Worm (Caenorhabditis elegans) whole organism, young adult: ENCODE measurements around the gene hecw-1.

Experiments
- F33H1.4 ChIP-seq: fragments of 200-800 bp; sonication (Bioruptor generic); IDR thresholded peaks from 2 replicates; pipeline ENCODE4 v1.3.6; 2022; ENCODE audit warnings: missing genetic modification reagents, missing genetic modification characterization, missing compliant biosample characterization
- F39B2.1 ChIP-seq: fragments of 200-800 bp; sonication (Bioruptor generic); IDR thresholded peaks from 2 replicates; pipeline ENCODE4 v1.3.6; 2022; ENCODE audit warnings: missing genetic modification reagents, missing genetic modification characterization, missing compliant biosample characterization
- K12H6.12 ChIP-seq: fragments of 200-800 bp; sonication (Bioruptor generic); optimal IDR thresholded peaks from 2 replicates; lab custom pipeline; 2018; ENCODE audit warnings: mild to moderate bottlenecking, missing genetic modification characterization, missing compliant biosample characterization
- T26A5.8 ChIP-seq: sonication (generic microtip); optimal IDR thresholded peaks from 2 replicates; lab custom pipeline; 2016; ENCODE audit warnings: missing genetic modification characterization, missing compliant biosample characterization
- ama-1 ChIP-seq, 3 experiments: fragments of 150-350 bp in 1 of 3; sonication (generic microtip) in 2 of 3; optimal IDR thresholded peaks; 2 replicates each; lab custom pipeline; 2014 to 2018; ENCODE audit warnings: missing biosample characterization in 2 of 3, missing genetic modification characterization in 2 of 3, missing genetic modification reagents in 2 of 3
- attf-5 ChIP-seq: fragments of 200-800 bp; sonication (Bioruptor generic); optimal IDR thresholded peaks from 2 replicates; lab custom pipeline; 2018; ENCODE audit warnings: mild to moderate bottlenecking, missing genetic modification characterization, missing compliant biosample characterization
- bed-1 ChIP-seq: fragments of 200-800 bp; sonication (Bioruptor generic); IDR thresholded peaks from 2 replicates; pipeline ENCODE4 v1.3.6; 2022; ENCODE audit warnings: missing genetic modification reagents, missing genetic modification characterization, missing compliant biosample characterization
- bed-2 ChIP-seq: fragments of 200-800 bp; sonication (Bioruptor generic); IDR thresholded peaks from 2 replicates; pipeline ENCODE4 v1.3.6; 2022; ENCODE audit warnings: missing genetic modification reagents, missing genetic modification characterization, missing compliant biosample characterization
- cebp-1 ChIP-seq, 2 experiments: fragments of 200-800 bp in 1 of 2; sonication (Bioruptor generic) in 1 of 2; sonication (generic microtip) in 1 of 2; IDR thresholded peaks in 1 of 2; optimal IDR thresholded peaks in 1 of 2; 2 replicates each; pipeline versions ENCODE4 v1.3.6 to Lab custom; 2017 to 2022; ENCODE audit warnings: missing compliant biosample characterization in 2 of 2, missing genetic modification characterization in 2 of 2, mild to moderate bottlenecking in 1 of 2, missing genetic modification reagents in 1 of 2, moderate library complexity in 1 of 2
- ceh-100 ChIP-seq: fragments of 200-800 bp; sonication (Bioruptor generic); IDR thresholded peaks from 2 replicates; pipeline ENCODE4 v1.3.6; 2022; ENCODE audit warnings: missing genetic modification reagents, missing genetic modification characterization, missing compliant biosample characterization
- ceh-58 ChIP-seq: fragments of 200-800 bp; sonication (Bioruptor generic); IDR thresholded peaks from 2 replicates; pipeline ENCODE4 v1.3.6; 2022; ENCODE audit warnings: missing genetic modification characterization, missing compliant biosample characterization
- dox-1 ChIP-seq: fragments of 200-800 bp; sonication (Bioruptor generic); IDR thresholded peaks from 2 replicates; pipeline ENCODE4 v1.3.6; 2022; ENCODE audit warnings: missing genetic modification reagents, missing genetic modification characterization, missing compliant biosample characterization
- dpl-1 ChIP-seq: fragments of 150-350 bp; optimal IDR thresholded peaks from 2 replicates; lab custom pipeline; 2014; ENCODE audit warnings: missing biosample characterization, missing genetic modification reagents, missing genetic modification characterization
- efl-1 ChIP-seq: fragments of 150-350 bp; optimal IDR thresholded peaks from 2 replicates; lab custom pipeline; 2014; ENCODE audit warnings: missing biosample characterization, missing genetic modification reagents, missing genetic modification characterization
- ekl-4 ChIP-seq: fragments of 200-800 bp; sonication (Bioruptor generic); IDR thresholded peaks from 2 replicates; pipeline ENCODE4 v1.3.6; 2022; ENCODE audit warnings: missing genetic modification reagents, missing genetic modification characterization, missing compliant biosample characterization
- hlh-26 ChIP-seq: fragments of 200-800 bp; sonication (Bioruptor generic); conservative IDR thresholded peaks from 2 replicates; pipeline ENCODE4 v1.3.6; 2022; ENCODE audit warnings: missing genetic modification reagents, missing genetic modification characterization, missing compliant biosample characterization
- hrde-1 ChIP-seq: sonication (generic microtip); optimal IDR thresholded peaks from 2 replicates; lab custom pipeline; 2016; ENCODE audit warnings: missing genetic modification characterization, mild to moderate bottlenecking, missing compliant biosample characterization, moderate library complexity, missing genotype, missing genetic modification reagents, borderline replicate concordance
- hsf-1 ChIP-seq: fragments of 200-800 bp; sonication (Bioruptor generic); IDR thresholded peaks from 2 replicates; pipeline ENCODE4 v1.3.6; 2022; ENCODE audit warnings: missing genetic modification reagents, missing genetic modification characterization, missing compliant biosample characterization
- lin-54 ChIP-seq: fragments of 200-800 bp; sonication (Bioruptor generic); optimal IDR thresholded peaks from 2 replicates; lab custom pipeline; 2018; ENCODE audit warnings: mild to moderate bottlenecking, missing genetic modification characterization, missing compliant biosample characterization
- madf-6 ChIP-seq: fragments of 200-800 bp; sonication (Bioruptor generic); IDR thresholded peaks from 2 replicates; pipeline ENCODE4 v1.3.6; 2022; ENCODE audit warnings: missing genetic modification reagents, missing genetic modification characterization, missing compliant biosample characterization
- mcd-1 ChIP-seq: fragments of 200-800 bp; sonication (Bioruptor generic); IDR thresholded peaks from 2 replicates; pipeline ENCODE4 v1.3.6; 2022; ENCODE audit warnings: missing genetic modification reagents, missing genetic modification characterization, missing compliant biosample characterization
- nfya-1 ChIP-seq: sonication (generic microtip); optimal IDR thresholded peaks from 2 replicates; lab custom pipeline; 2017; ENCODE audit warnings: antibody characterized with exemption, missing compliant biosample characterization, missing genetic modification characterization, borderline replicate concordance; ENCODE audit not compliant: insufficient read depth
- nfya-2 ChIP-seq: fragments of 200-800 bp; sonication (Bioruptor generic); IDR thresholded peaks from 2 replicates; pipeline ENCODE4 v1.3.6; 2022; ENCODE audit warnings: missing genetic modification reagents, missing genetic modification characterization, missing compliant biosample characterization
- nhr-179 ChIP-seq: sonication (generic microtip); optimal IDR thresholded peaks from 2 replicates; lab custom pipeline; 2016; ENCODE audit warnings: mild to moderate bottlenecking, missing genetic modification characterization, missing compliant biosample characterization
- rcor-1 ChIP-seq: fragments of 200-800 bp; sonication (Bioruptor generic); IDR thresholded peaks from 2 replicates; pipeline ENCODE4 v1.3.6; 2022; ENCODE audit warnings: missing genetic modification reagents, missing genetic modification characterization, missing compliant biosample characterization
- sdz-38 ChIP-seq: sonication (generic microtip); optimal IDR thresholded peaks from 2 replicates; lab custom pipeline; 2016; ENCODE audit warnings: missing genotype, missing genetic modification characterization, missing compliant biosample characterization
- snpc-3.4 ChIP-seq: sonication (generic microtip); optimal IDR thresholded peaks from 2 replicates; lab custom pipeline; 2017; ENCODE audit warnings: missing genetic modification characterization, mild to moderate bottlenecking, missing compliant biosample characterization, antibody characterized with exemption, moderate library complexity, missing genotype, missing genetic modification reagents
- snpc-4 ChIP-seq, 5 experiments: fragments of 150-350 bp in 1 of 5; sonication (generic microtip) in 4 of 5; optimal IDR thresholded peaks; 2 replicates each; lab custom pipeline; 2014 to 2018; ENCODE audit warnings: missing genetic modification characterization in 5 of 5, missing biosample characterization in 3 of 5, antibody characterized with exemption in 2 of 5, mild to moderate bottlenecking in 2 of 5, missing compliant biosample characterization in 2 of 5, missing genotype in 2 of 5, moderate library complexity in 2 of 5, missing genetic modification reagents in 1 of 5
- tbp1 ChIP-seq: fragments of 200-800 bp; sonication (Bioruptor generic); optimal IDR thresholded peaks from 2 replicates; lab custom pipeline; 2018; ENCODE audit warnings: mild to moderate bottlenecking, missing genetic modification characterization, missing compliant biosample characterization
- unc-130 ChIP-seq: sonication (generic microtip); optimal IDR thresholded peaks from 2 replicates; lab custom pipeline; 2016; ENCODE audit warnings: missing genetic modification reagents, missing genetic modification characterization, missing compliant biosample characterization
- unc-62 ChIP-seq: fragments of 150-350 bp; optimal IDR thresholded peaks from 2 replicates; lab custom pipeline; 2014; ENCODE audit warnings: missing biosample characterization, missing genetic modification reagents, missing genetic modification characterization
- zfh-2 ChIP-seq: fragments of 200-800 bp; sonication (Bioruptor generic); conservative IDR thresholded peaks from 2 replicates; pipeline ENCODE4 v1.3.6; 2022; ENCODE audit warnings: missing genetic modification reagents, missing genetic modification characterization, missing compliant biosample characterization
- ztf-18 ChIP-seq: sonication (generic microtip); optimal IDR thresholded peaks from 2 replicates; lab custom pipeline; 2016; ENCODE audit warnings: missing genotype, mild to moderate bottlenecking, missing genetic modification characterization, missing compliant biosample characterization
- ztf-22 ChIP-seq: fragments of 200-800 bp; sonication (Bioruptor generic); optimal IDR thresholded peaks from 2 replicates; lab custom pipeline; 2018; ENCODE audit warnings: mild to moderate bottlenecking, missing genetic modification characterization, moderate library complexity, missing compliant biosample characterization

hecw-1 gene

ce11 chrIII:3398485-3398884 lies 8.7 kb upstream of the hecw-1 start (continued):
- TF ChIP-seq nhr-179 (tag; lab: Kevin White, UChicago) = no peak
- no peak for TF ChIP-seq ama-1 (optimal IDR thresholded peaks at IDR 0.05; lab: Kevin White, UChicago)
- TF ChIP-seq ama-1 (GFP tag; optimal IDR thresholded peaks at IDR 0.05; lab: Kevin White, UChicago) = no peak
- no peak for TF ChIP-seq unc-62 (GFP tag; lab: Kevin White, UChicago)
- TF ChIP-seq K12H6.12 (tag; lab: Kevin White, UChicago) = no peak
- no peak for TF ChIP-seq bed-1 (GFP tag; lab: Robert Waterston, UW)
- 0 out of 2 replicates have a peak, but pooled peaks have one; percentile 15 for TF ChIP-seq zfh-2 (GFP tag; lab: Robert Waterston, UW)
- no peak for TF ChIP-seq T26A5.8 (tag; lab: Kevin White, UChicago)
- no peak for TF ChIP-seq tbp1
- no peak for TF ChIP-seq ztf-18 (tag; lab: Kevin White, UChicago)
- TF ChIP-seq nfya-2 (GFP tag; lab: Robert Waterston, UW) = no peak
- TF ChIP-seq bed-2 (GFP tag; lab: Robert Waterston, UW) = no peak
- TF ChIP-seq dox-1 = peak; percentile 63
- no peak for TF ChIP-seq hlh-26 (GFP tag; lab: Robert Waterston, UW)
- no peak for TF ChIP-seq ceh-100
- TF ChIP-seq hrde-1 (tag; lab: Kevin White, UChicago) = no peak
- no peak for TF ChIP-seq ceh-58 (GFP tag; lab: Robert Waterston, UW)
- TF ChIP-seq unc-130 (GFP tag; lab: Kevin White, UChicago) = no peak
- no peak for TF ChIP-seq ztf-22 (GFP tag; lab: Kevin White, UChicago)

- 0 out of 2 replicates have a peak, but pooled peaks have one; percentile 20 for TF ChIP-seq mcd-1 (GFP tag; lab: Robert Waterston, UW)
- TF ChIP-seq ekl-4 (GFP tag; lab: Robert Waterston, UW) = 0 out of 2 replicates have a peak, but pooled peaks have one; percentile 26
- peak; percentile 14 for TF ChIP-seq snpc-3.4 (tag; lab: Kevin White, UChicago)
- peak; percentile 48 for TF ChIP-seq madf-6
- peak; percentile 24 for TF ChIP-seq lin-54 (GFP tag; lab: Kevin White, UChicago)
- peak; percentile 9; the same call in 1 of the 2 replicates for TF ChIP-seq rcor-1
- TF ChIP-seq F39B2.1 (GFP tag; lab: Robert Waterston, UW) = no peak
- TF ChIP-seq sdz-38 (tag; lab: Kevin White, UChicago) = no peak
- no peak for TF ChIP-seq snpc-4 (GFP tag; optimal IDR thresholded peaks at IDR 0.05; lab: Kevin White, UChicago)
- peak in 1 of 4 experiments; percentile 19 for TF ChIP-seq snpc-4 (tag; optimal IDR thresholded peaks at IDR 0.05; lab: Kevin White, UChicago)
Measured at ce11 chrIII:3397678-3398077, 7.9 kb upstream of the hecw-1 start, which contains the start of gene clpf-1. clpf-1 (plus strand) TSS chrIII:3397743.

- TF ChIP-seq rcor-1 (no peak), dpl-1 (GFP tag; lab: Kevin White, UChicago) (peak; percentile 24), efl-1 (GFP tag; lab: Kevin White, UChicago) (peak; percentile 27), lin-54 (GFP tag; lab: Kevin White, UChicago) (peak; percentile 25), attf-5 (peak; percentile 60), cebp-1 (GFP tag; IDR thresholded peaks at IDR 0.05; lab: Robert Waterston, UW) (peak; percentile 62; the same call in 1 of the 2 replicates), cebp-1 (tag; optimal IDR thresholded peaks at IDR 0.05; lab: Kevin White, UChicago) (peak; percentile 92), F33H1.4 (GFP tag; lab: Robert Waterston, UW) (peak; percentile 66), nfya-1 (tag; lab: Kevin White, UChicago) (no peak), hsf-1 (GFP tag; lab: Robert Waterston, UW) (no peak), madf-6 (0 out of 2 replicates have a peak, but pooled peaks have one; percentile 20)
Measured at ce11 chrIII:3395874-3396467, 6.2 kb upstream of the hecw-1 start, which contains the start of gene cri-3. cri-3 (plus strand) TSS chrIII:3396355.
